Worm (Caenorhabditis elegans) whole organism, late embryonic: Measurements from ENCODE around the gene sri-18.

ENCODE experiments used
- C08G9.2 ChIP-seq: sonication (generic microtip); optimal IDR thresholded peaks from 2 replicates; lab custom pipeline; 2016; ENCODE audit warnings: mild to moderate bottlenecking, missing genetic modification characterization, moderate library complexity, missing compliant biosample characterization
- K02D7.2 ChIP-seq: sonication (generic microtip); optimal IDR thresholded peaks from 2 replicates; lab custom pipeline; 2017; ENCODE audit warnings: mild to moderate bottlenecking, missing genetic modification characterization, missing compliant biosample characterization
- K09A11.1 ChIP-seq: sonication (generic microtip); optimal IDR thresholded peaks from 2 replicates; lab custom pipeline; 2017; ENCODE audit warnings: antibody characterized with exemption, mild to moderate bottlenecking, missing genetic modification characterization, missing compliant biosample characterization; ENCODE audit not compliant: insufficient read depth
- Y22D7AL.16 ChIP-seq: sonication (generic microtip); optimal IDR thresholded peaks from 2 replicates; lab custom pipeline; 2016; ENCODE audit warnings: missing genetic modification characterization, missing compliant biosample characterization
- ceh-14 ChIP-seq: sonication (generic microtip); optimal IDR thresholded peaks from 2 replicates; lab custom pipeline; 2016; ENCODE audit warnings: missing genotype, missing genetic modification characterization, missing compliant biosample characterization
- ceh-19 ChIP-seq: fragments of 200-800 bp; sonication (Bioruptor generic); optimal IDR thresholded peaks from 2 replicates; lab custom pipeline; 2018; ENCODE audit warnings: mild to moderate bottlenecking, missing genetic modification characterization, missing compliant biosample characterization
- ceh-2 ChIP-seq: sonication (generic microtip); optimal IDR thresholded peaks from 2 replicates; lab custom pipeline; 2016; ENCODE audit warnings: missing genotype, missing genetic modification characterization, missing compliant biosample characterization
- ceh-24 ChIP-seq: sonication (generic microtip); optimal IDR thresholded peaks from 2 replicates; lab custom pipeline; 2016; ENCODE audit warnings: mild to moderate bottlenecking, missing genetic modification characterization, missing compliant biosample characterization
- ceh-30 ChIP-seq: fragments of 150-350 bp; optimal IDR thresholded peaks from 2 replicates; lab custom pipeline; 2014; ENCODE audit warnings: missing biosample characterization, missing genetic modification characterization
- ceh-45 ChIP-seq: fragments of 200-800 bp; sonication (Bioruptor generic); IDR thresholded peaks from 2 replicates; pipeline ENCODE4 v1.3.6; 2022; ENCODE audit warnings: missing genetic modification reagents, missing genetic modification characterization, missing compliant biosample characterization
- dmd-4 ChIP-seq: sonication (generic microtip); optimal IDR thresholded peaks from 2 replicates; lab custom pipeline; 2016; ENCODE audit warnings: borderline replicate concordance, missing genetic modification characterization, missing compliant biosample characterization
- dve-1 ChIP-seq: sonication (generic microtip); optimal IDR thresholded peaks from 2 replicates; lab custom pipeline; 2017; ENCODE audit warnings: antibody characterized with exemption, mild to moderate bottlenecking, missing genetic modification characterization, missing compliant biosample characterization
- elt-2 ChIP-seq: sonication (generic microtip); optimal IDR thresholded peaks from 2 replicates; lab custom pipeline; 2016; ENCODE audit warnings: missing genetic modification reagents, missing genetic modification characterization, missing compliant biosample characterization
- eyg-1 ChIP-seq: sonication (generic microtip); optimal IDR thresholded peaks from 2 replicates; lab custom pipeline; 2016; ENCODE audit warnings: missing genotype, missing genetic modification characterization, missing compliant biosample characterization
- fkh-10 ChIP-seq: fragments of 150-350 bp; optimal IDR thresholded peaks from 2 replicates; lab custom pipeline; 2014; ENCODE audit warnings: missing biosample characterization, missing genetic modification reagents, missing genetic modification characterization
- gmeb-2 ChIP-seq: sonication (generic microtip); optimal IDR thresholded peaks from 2 replicates; lab custom pipeline; 2016; ENCODE audit warnings: missing genetic modification characterization, inconsistent platforms, missing compliant biosample characterization
- hlh-30 ChIP-seq: sonication (generic microtip); optimal IDR thresholded peaks from 2 replicates; lab custom pipeline; 2017; ENCODE audit warnings: antibody characterized with exemption, missing genetic modification characterization, missing compliant biosample characterization; ENCODE audit not compliant: insufficient read depth
- hlh-6 ChIP-seq: sonication (generic microtip); optimal IDR thresholded peaks from 2 replicates; lab custom pipeline; 2016; ENCODE audit warnings: missing genotype, missing genetic modification characterization, missing compliant biosample characterization
- hlh-8 ChIP-seq: sonication (generic microtip); optimal IDR thresholded peaks from 2 replicates; lab custom pipeline; 2016; ENCODE audit warnings: missing genotype, missing genetic modification characterization, missing compliant biosample characterization
- odd-2 ChIP-seq: sonication (generic microtip); optimal IDR thresholded peaks from 2 replicates; lab custom pipeline; 2017; ENCODE audit warnings: antibody characterized with exemption, mild to moderate bottlenecking, missing genetic modification characterization, missing compliant biosample characterization
- pag-3 ChIP-seq: sonication (generic microtip); optimal IDR thresholded peaks from 2 replicates; lab custom pipeline; 2016; ENCODE audit warnings: missing compliant biosample characterization, missing genetic modification characterization, borderline replicate concordance
- pat-9 ChIP-seq: fragments of 200-800 bp; sonication (Bioruptor generic); optimal IDR thresholded peaks from 2 replicates; lab custom pipeline; 2018; ENCODE audit warnings: mild to moderate bottlenecking, missing genetic modification characterization, moderate library complexity, missing compliant biosample characterization
- pha-4 ChIP-seq: fragments of 150-350 bp; optimal IDR thresholded peaks from 2 replicates; lab custom pipeline; 2018; ENCODE audit warnings: missing biosample characterization, missing genetic modification reagents, missing genetic modification characterization
- ref-2 ChIP-seq: sonication (generic microtip); optimal IDR thresholded peaks from 2 replicates; lab custom pipeline; 2016; ENCODE audit warnings: missing genetic modification characterization, missing compliant biosample characterization
- tbx-2 ChIP-seq: sonication (generic microtip); optimal IDR thresholded peaks from 2 replicates; lab custom pipeline; 2016; ENCODE audit warnings: missing genetic modification characterization, missing compliant biosample characterization
- tbx-7 ChIP-seq: sonication (generic microtip); optimal IDR thresholded peaks from 2 replicates; lab custom pipeline; 2016; ENCODE audit warnings: missing genotype, missing genetic modification characterization, missing compliant biosample characterization
- unc-3 ChIP-seq, 2 experiments: fragments of 200-800 bp in 1 of 2; sonication (Bioruptor generic) in 1 of 2; sonication (generic microtip) in 1 of 2; conservative IDR thresholded peaks in 1 of 2; optimal IDR thresholded peaks in 1 of 2; 2 replicates each; pipeline versions ENCODE4 v1.3.6 to Lab custom; 2016 to 2022; ENCODE audit warnings: missing compliant biosample characterization in 2 of 2, missing genetic modification characterization in 2 of 2, missing genetic modification reagents in 1 of 2
- unc-42 ChIP-seq: sonication (generic microtip); optimal IDR thresholded peaks from 2 replicates; lab custom pipeline; 2016; ENCODE audit warnings: missing genotype, missing genetic modification characterization, missing compliant biosample characterization
- unc-86 ChIP-seq: sonication (generic microtip); optimal IDR thresholded peaks from 2 replicates; lab custom pipeline; 2016; ENCODE audit warnings: missing genetic modification characterization, missing compliant biosample characterization
- zip-5 ChIP-seq: sonication (generic microtip); optimal IDR thresholded peaks from 2 replicates; lab custom pipeline; 2016; ENCODE audit warnings: missing genetic modification characterization, missing compliant biosample characterization

The sri-18 gene

ce11 chrV:10229222-10229879 lies 31.0 kb downstream of the sri-18 start, which contains the start of the genes pyt-1 and fipr-7:
pyt-1 (minus strand) TSS chrV:10229322.
fipr-7 (plus strand) TSS chrV:10229829.
- TF ChIP-seq ceh-24 (tag; lab: Kevin White, UChicago) (no peak), pag-3 (tag; lab: Kevin White, UChicago) (no peak)

ce11 chrV:10228360-10228759 lies 32.0 kb downstream of the sri-18 start, which contains the start of gene fipr-4:
fipr-4 (minus strand) TSS chrV:10228460.
- TF ChIP-seq elt-2 (tag; lab: Kevin White, UChicago), result no peak
- TF ChIP-seq hlh-6 (tag; lab: Kevin White, UChicago), result no peak
- no peak for TF ChIP-seq pag-3 (tag; lab: Kevin White, UChicago)
- TF ChIP-seq unc-86 (tag; lab: Kevin White, UChicago), result no peak
- TF ChIP-seq ceh-19, result no peak
- TF ChIP-seq Y22D7AL.16 (tag; lab: Kevin White, UChicago), result no peak
- TF ChIP-seq ceh-14 (tag; lab: Kevin White, UChicago), result no peak
- no peak for TF ChIP-seq tbx-7 (tag; lab: Kevin White, UChicago)
- TF ChIP-seq pat-9 (tag; lab: Kevin White, UChicago), result no peak
- no peak for TF ChIP-seq ceh-2 (tag; lab: Kevin White, UChicago)

DNA sequence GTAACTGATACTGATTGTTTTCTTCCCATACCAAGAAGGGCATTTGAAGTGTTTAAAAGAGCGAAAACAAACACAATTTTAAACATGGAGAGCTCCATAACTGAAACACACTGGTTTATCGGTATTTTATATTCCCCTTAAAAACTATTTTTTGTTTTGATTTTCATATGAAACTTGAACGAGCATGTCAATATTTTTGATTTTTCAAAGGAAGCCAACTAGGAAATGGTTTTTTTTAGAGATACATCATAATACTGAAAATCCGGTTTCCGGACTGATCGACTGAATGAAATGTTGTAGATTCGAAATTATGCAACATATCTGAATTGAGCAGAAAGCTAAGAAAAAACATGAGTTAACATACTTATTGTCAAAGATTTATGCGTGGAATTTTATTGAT lies 33.0 kb downstream of the sri-18 start, which contains the start of gene ttr-19:
TSS of gene ttr-19 (minus strand) at position 101 of the 400 bp plus-strand sequence.
- TF ChIP-seq hlh-30 (tag; lab: Kevin White, UChicago) (no peak), K02D7.2 (tag; lab: Kevin White, UChicago) (no peak), dmd-4 (tag; lab: Kevin White, UChicago) (no peak), tbx-2 (tag; lab: Kevin White, UChicago) (no peak), ref-2 (no peak), dve-1 (tag; lab: Kevin White, UChicago) (no peak), pha-4 (tag; lab: Kevin White, UChicago) (no peak), unc-3 (GFP tag; conservative IDR thresholded peaks at IDR 0.05; lab: Robert Waterston, UW) (no peak), unc-3 (tag; optimal IDR thresholded peaks at IDR 0.05; lab: Kevin White, UChicago) (no peak), odd-2 (no peak), eyg-1 (tag; lab: Kevin White, UChicago) (no peak), ceh-30 (no peak), hlh-6 (tag; lab: Kevin White, UChicago) (no peak), ceh-19 (no peak), ceh-45 (no peak), fkh-10 (GFP tag; lab: Kevin White, UChicago) (no peak), C08G9.2 (no peak), K09A11.1 (tag; lab: Kevin White, UChicago) (no peak), ceh-14 (tag; lab: Kevin White, UChicago) (no peak)

DNA sequence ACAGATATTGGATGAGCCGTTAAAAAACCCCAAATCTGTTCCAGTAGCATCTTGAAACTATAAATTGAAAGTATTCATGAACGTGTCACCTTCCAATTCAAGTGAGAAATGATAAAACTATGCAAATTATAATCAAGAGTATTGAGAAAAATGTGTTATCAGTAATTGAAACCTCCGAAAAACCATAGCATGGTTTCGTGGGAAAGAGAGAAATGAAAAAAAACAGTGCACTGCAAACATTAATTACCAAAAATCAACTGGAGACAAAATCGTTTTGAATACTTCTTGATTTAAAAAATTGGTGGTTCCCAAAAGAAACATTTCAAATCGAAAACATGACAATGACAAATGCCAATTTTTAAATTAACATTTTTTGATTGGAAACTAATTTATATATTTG lies 34.8 kb downstream of the sri-18 start, which contains the start of gene daf-36:
TSS of gene daf-36 (minus strand) at position 101 of the 400 bp plus-strand sequence.
- TF ChIP-seq zip-5 (tag; lab: Kevin White, UChicago) (no peak), pha-4 (tag; lab: Kevin White, UChicago) (no peak), dve-1 (tag; lab: Kevin White, UChicago) (no peak), gmeb-2 (tag; lab: Kevin White, UChicago) (no peak), hlh-8 (tag; lab: Kevin White, UChicago) (no peak)

DNA sequence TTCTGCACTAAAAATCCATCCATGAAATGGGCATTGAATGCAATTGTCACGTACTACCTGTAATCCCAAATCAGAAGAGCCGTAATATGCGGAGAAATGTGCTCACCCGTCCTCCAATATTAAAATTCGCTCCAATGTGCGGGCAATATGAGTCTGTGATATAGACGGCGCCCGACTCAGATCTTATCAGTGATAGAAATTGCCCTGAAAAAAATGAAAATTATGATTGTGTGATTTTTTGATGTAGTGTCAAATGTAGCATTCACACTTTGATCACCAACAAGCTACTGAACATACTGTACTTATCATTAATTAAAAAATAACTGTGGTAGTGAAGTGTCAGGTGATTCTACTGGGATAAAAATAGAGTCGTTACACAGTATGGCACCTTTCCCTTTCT lies 35.7 kb downstream of the sri-18 start:
- TF ChIP-seq unc-42 (tag; lab: Kevin White, UChicago) (no peak), hlh-8 (tag; lab: Kevin White, UChicago) (no peak)
